Worm (Caenorhabditis elegans) whole organism, L4/young adult: Measurements from ENCODE around the gene cpn-2.

Experiments
- W03F9.2 ChIP-seq: fragments of 150-350 bp; optimal IDR thresholded peaks from 2 replicates; lab custom pipeline; 2014; ENCODE audit warnings: missing biosample characterization, missing genetic modification characterization
- dao-5 ChIP-seq: sonication (generic microtip); optimal IDR thresholded peaks from 2 replicates; lab custom pipeline; 2016; ENCODE audit warnings: missing genotype, missing genetic modification characterization, moderate library complexity, missing compliant biosample characterization
- him-1 ChIP-seq: sonication (generic microtip); optimal IDR thresholded peaks from 2 replicates; lab custom pipeline; 2016; ENCODE audit warnings: missing genotype, missing genetic modification reagents, missing genetic modification characterization, missing compliant biosample characterization

DNA sequence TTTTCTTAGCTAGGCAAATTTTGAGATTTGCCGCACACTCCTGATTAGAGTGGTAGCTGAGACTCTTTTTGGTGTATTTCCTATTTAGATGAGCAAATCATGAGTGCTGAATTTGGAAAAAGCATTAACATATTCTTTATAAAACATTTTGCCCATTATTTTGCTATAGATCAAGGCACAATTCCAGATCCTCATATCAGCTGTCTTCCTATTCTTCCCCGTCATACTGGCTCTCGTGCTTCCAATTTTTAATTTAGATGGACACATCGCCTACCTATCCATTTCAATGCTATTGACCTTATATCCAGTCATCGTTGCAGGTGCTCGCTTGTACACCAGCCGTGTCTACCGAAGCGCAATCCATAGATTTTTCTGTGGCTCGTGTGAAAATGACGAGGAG lies 42.4 kb downstream of the cpn-2 start, which contains the start of gene C03H5.7:
- TF ChIP-seq dao-5 (tag; lab: Kevin White, UChicago) (no peak), him-1 (no peak), W03F9.2 (tag; lab: Kevin White, UChicago) (no peak)
